Worm (Caenorhabditis elegans) whole organism, dauer: Measurements from ENCODE around the gene ZC196.9.

Experiments
- unc-62 ChIP-seq: sonication (generic microtip); optimal IDR thresholded peaks from 2 replicates; lab custom pipeline; 2017; ENCODE audit warnings: missing biosample characterization, missing genetic modification reagents, missing genetic modification characterization

Gene ZC196.9

ce11 chrV:8727077-8727476 lies at the start of gene ZC196.9:
TSS of gene ZC196.9 (minus strand) at chrV:8727177.
- TF ChIP-seq unc-62: no peak

- no peak for TF ChIP-seq unc-62
Observed at ce11 chrV:8776270-8776669, 49.3 kb upstream of the ZC196.9 start, which contains the start of gene B0507.1. TSS of gene B0507.1 (plus strand) at chrV:8776570.

- no peak for TF ChIP-seq unc-62
Observed at ce11 chrV:8773826-8774382, 46.9 kb upstream of the ZC196.9 start, which contains the start of gene B0507.2. TSS of gene B0507.2 (plus strand) at chrV:8774332.

ce11 chrV:8771599-8771998 lies 44.6 kb upstream of the ZC196.9 start, which contains the start of gene srx-115:
TSS of gene srx-115 (plus strand) at chrV:8771899.
- TF ChIP-seq unc-62: no peak

ce11 chrV:8769154-8769553 lies 42.2 kb upstream of the ZC196.9 start:
- no peak for TF ChIP-seq unc-62

- no peak for TF ChIP-seq unc-62
Observed at ce11 chrV:8768481-8768959, 41.5 kb upstream of the ZC196.9 start, which contains the start of gene B0507.3. TSS of gene B0507.3 (plus strand) at chrV:8768909.

ce11 chrV:8767493-8767892 lies 40.5 kb upstream of the ZC196.9 start:
- no peak for TF ChIP-seq unc-62

- TF ChIP-seq unc-62: no peak
Observed at ce11 chrV:8767041-8767440, 40.1 kb upstream of the ZC196.9 start.

- TF ChIP-seq unc-62: no peak
Observed at ce11 chrV:8765938-8766337, 39.0 kb upstream of the ZC196.9 start, which contains the start of gene B0507.9. TSS of gene B0507.9 (minus strand) at chrV:8766038.

- no peak for TF ChIP-seq unc-62
Observed at ce11 chrV:8762861-8763260, 35.9 kb upstream of the ZC196.9 start, which contains the start of gene B0507.8. TSS of gene B0507.8 (minus strand) at chrV:8762961.

- no peak for TF ChIP-seq unc-62
Observed at ce11 chrV:8760416-8760815, 33.4 kb upstream of the ZC196.9 start, which contains the start of gene ddn-1. TSS of gene ddn-1 (minus strand) at chrV:8760516.

- no peak for TF ChIP-seq unc-62
Observed at ce11 chrV:8758618-8759017, 31.6 kb upstream of the ZC196.9 start, which contains the start of gene B0507.7. TSS of gene B0507.7 (minus strand) at chrV:8758718.

ce11 chrV:8754670-8755069 lies 27.7 kb upstream of the ZC196.9 start, which contains the start of gene B0507.4:
TSS of gene B0507.4 (plus strand) at chrV:8754970.
- no peak for TF ChIP-seq unc-62

- no peak for TF ChIP-seq unc-62
Observed at ce11 chrV:8753395-8753794, 26.4 kb upstream of the ZC196.9 start, which contains the start of gene B0507.5. TSS of gene B0507.5 (plus strand) at chrV:8753695.

- TF ChIP-seq unc-62: no peak
Observed at ce11 chrV:8745858-8746257, 18.9 kb upstream of the ZC196.9 start, which contains the start of gene B0507.6. TSS of gene B0507.6 (plus strand) at chrV:8746158.

- no peak for TF ChIP-seq unc-62
Observed at ce11 chrV:8739136-8739535, 12.2 kb upstream of the ZC196.9 start, which contains the start of gene ZC196.2. TSS of gene ZC196.2 (plus strand) at chrV:8739436.

ce11 chrV:8736369-8736768 lies 9.4 kb upstream of the ZC196.9 start, which contains the start of gene ZC196.3:
TSS of gene ZC196.3 (plus strand) at chrV:8736669.
- TF ChIP-seq unc-62: no peak

- no peak for TF ChIP-seq unc-62
Observed at ce11 chrV:8732934-8733333, 6.0 kb upstream of the ZC196.9 start, which contains the start of gene ZC196.4. TSS of gene ZC196.4 (plus strand) at chrV:8733106.
